Fruit fly (Drosophila melanogaster) whole organism, prepupa: Measurements from ENCODE around the gene CG31693.

ENCODE experiments used
- Blimp-1 ChIP-seq: fragments of 200-800 bp; sonication (Bioruptor generic); optimal IDR thresholded peaks from 3 replicates; lab custom pipeline; 2017; ENCODE audit warnings: missing biosample characterization, missing genetic modification characterization, mild to moderate bottlenecking, moderate library complexity, missing genetic modification reagents
- CG10631 ChIP-seq: fragments of 200-800 bp; sonication (Bioruptor generic); optimal IDR thresholded peaks from 2 replicates; lab custom pipeline; 2016; ENCODE audit warnings: missing biosample characterization, missing genetic modification characterization
- CG11294 ChIP-seq: fragments of 200-800 bp; sonication (Bioruptor generic); IDR thresholded peaks from 2 replicates; pipeline ENCODE4 v1.3.6; 2022; ENCODE audit warnings: missing biosample characterization, missing genetic modification characterization
- CG1621 ChIP-seq: fragments of 200-800 bp; sonication (Bioruptor generic); optimal IDR thresholded peaks from 3 replicates; lab custom pipeline; 2018; ENCODE audit warnings: missing biosample characterization, mild to moderate bottlenecking, missing genetic modification characterization
- CG31627 ChIP-seq: fragments of 200-800 bp; sonication (Bioruptor generic); optimal IDR thresholded peaks from 3 replicates; lab custom pipeline; 2016; ENCODE audit warnings: missing biosample characterization, missing genetic modification characterization
- CG34406 ChIP-seq: fragments of 200-800 bp; sonication (Bioruptor generic); optimal IDR thresholded peaks from 3 replicates; lab custom pipeline; 2016; ENCODE audit warnings: missing biosample characterization, missing genetic modification characterization
- CG3919 ChIP-seq: fragments of 200-800 bp; sonication (Bioruptor generic); optimal IDR thresholded peaks from 3 replicates; lab custom pipeline; 2016; ENCODE audit warnings: missing biosample characterization, missing genetic modification characterization
- CG6163 ChIP-seq: fragments of 200-800 bp; sonication (Bioruptor generic); IDR thresholded peaks from 3 replicates; pipeline ENCODE4 v1.3.6; 2022; ENCODE audit warnings: missing biosample characterization, missing genetic modification characterization
- CG6276 ChIP-seq: fragments of 200-800 bp; sonication (Bioruptor generic); optimal IDR thresholded peaks from 2 replicates; lab custom pipeline; 2017; ENCODE audit warnings: missing biosample characterization, mild to moderate bottlenecking, missing genetic modification characterization
- CG6792 ChIP-seq: fragments of 200-800 bp; sonication (Bioruptor generic); optimal IDR thresholded peaks from 3 replicates; lab custom pipeline; 2016; ENCODE audit warnings: missing biosample characterization, missing genetic modification characterization
- CG6808 ChIP-seq: fragments of 200-800 bp; sonication (Bioruptor generic); optimal IDR thresholded peaks from 3 replicates; lab custom pipeline; 2017; ENCODE audit warnings: missing biosample characterization, missing genetic modification characterization, mild to moderate bottlenecking, moderate library complexity, missing genetic modification reagents
- CG6854 ChIP-seq: fragments of 200-800 bp; sonication (Bioruptor generic); optimal IDR thresholded peaks from 2 replicates; lab custom pipeline; 2017; ENCODE audit warnings: missing biosample characterization, mild to moderate bottlenecking, missing genetic modification characterization
- CG7368 ChIP-seq: fragments of 200-800 bp; sonication (Bioruptor generic); optimal IDR thresholded peaks from 3 replicates; lab custom pipeline; 2016; ENCODE audit warnings: missing biosample characterization, missing genetic modification characterization
- CG8119 ChIP-seq: fragments of 200-800 bp; sonication (Bioruptor generic); IDR thresholded peaks from 3 replicates; pipeline ENCODE4 v1.3.6; 2022; ENCODE audit warnings: missing biosample characterization, missing genetic modification characterization
- CG9139 ChIP-seq: fragments of 200-800 bp; sonication (Bioruptor generic); optimal IDR thresholded peaks from 3 replicates; lab custom pipeline; 2017; ENCODE audit warnings: missing biosample characterization, mild to moderate bottlenecking, missing genetic modification characterization
- Eip78C ChIP-seq: fragments of 200-800 bp; sonication (Bioruptor generic); peaks from one replicate; lab custom pipeline; 2016; ENCODE audit warnings: missing biosample characterization, missing genetic modification characterization
- Ets96B ChIP-seq: fragments of 200-800 bp; optimal IDR thresholded peaks from 2 replicates; lab custom pipeline; 2019; ENCODE audit warnings: missing biosample characterization, mild to moderate bottlenecking, missing genetic modification characterization, moderate library complexity
- Hr38 ChIP-seq: sonication (Bioruptor generic); optimal IDR thresholded peaks from 2 replicates; lab custom pipeline; 2016; ENCODE audit warnings: missing biosample characterization, missing genetic modification characterization
- Hr39 ChIP-seq: fragments of 200-800 bp; sonication (Bioruptor generic); optimal IDR thresholded peaks from 2 replicates; lab custom pipeline; 2016; ENCODE audit warnings: missing biosample characterization, missing genetic modification characterization
- Hr4 ChIP-seq: fragments of 200-800 bp; sonication (Bioruptor generic); optimal IDR thresholded peaks from 3 replicates; lab custom pipeline; 2016; ENCODE audit warnings: missing biosample characterization, missing genetic modification characterization
- Smox ChIP-seq: fragments of 200-800 bp; sonication (Bioruptor generic); optimal IDR thresholded peaks from 3 replicates; lab custom pipeline; 2016; ENCODE audit warnings: missing biosample characterization, missing genetic modification characterization
- Sox102F ChIP-seq: fragments of 200-800 bp; sonication (Bioruptor generic); optimal IDR thresholded peaks from 2 replicates; lab custom pipeline; 2016; ENCODE audit warnings: missing biosample characterization, mild to moderate bottlenecking, missing genetic modification characterization
- Sox14 ChIP-seq: fragments of 200-800 bp; sonication (Bioruptor generic); optimal IDR thresholded peaks from 3 replicates; lab custom pipeline; 2016; ENCODE audit warnings: missing biosample characterization, missing genetic modification characterization
- Sox15 ChIP-seq: fragments of 200-800 bp; sonication (Bioruptor generic); optimal IDR thresholded peaks from 3 replicates; lab custom pipeline; 2016; ENCODE audit warnings: missing biosample characterization, missing genetic modification characterization
- achi ChIP-seq: fragments of 200-800 bp; sonication (Bioruptor generic); optimal IDR thresholded peaks from 3 replicates; lab custom pipeline; 2016; ENCODE audit warnings: missing biosample characterization, missing genetic modification characterization
- acj6 ChIP-seq: fragments of 200-800 bp; sonication (Bioruptor generic); optimal IDR thresholded peaks from 3 replicates; lab custom pipeline; 2016; ENCODE audit warnings: missing biosample characterization, missing genetic modification characterization
- eg ChIP-seq: fragments of 200-800 bp; sonication (Bioruptor generic); IDR thresholded peaks from 3 replicates; pipeline ENCODE4 v1.3.6; 2022; ENCODE audit warnings: missing biosample characterization, missing genetic modification characterization
- esn ChIP-seq: fragments of 200-800 bp; sonication (Bioruptor generic); optimal IDR thresholded peaks from 2 replicates; lab custom pipeline; 2016; ENCODE audit warnings: missing biosample characterization, mild to moderate bottlenecking, missing genetic modification characterization, moderate library complexity
- fd85E ChIP-seq: fragments of 200-800 bp; sonication (Bioruptor generic); optimal IDR thresholded peaks from 3 replicates; lab custom pipeline; 2016; ENCODE audit warnings: missing biosample characterization, missing genetic modification characterization
- fkh ChIP-seq: fragments of 200-800 bp; sonication (Bioruptor generic); optimal IDR thresholded peaks from 3 replicates; lab custom pipeline; 2017; ENCODE audit warnings: missing biosample characterization, mild to moderate bottlenecking, missing genetic modification characterization, moderate library complexity
- lz ChIP-seq: fragments of 200-800 bp; sonication (Bioruptor generic); optimal IDR thresholded peaks from 3 replicates; lab custom pipeline; 2016; ENCODE audit warnings: missing biosample characterization, missing genetic modification characterization
- pdm3 ChIP-seq: fragments of 200-800 bp; sonication (Bioruptor generic); optimal IDR thresholded peaks from 3 replicates; lab custom pipeline; 2016; ENCODE audit warnings: missing biosample characterization, missing genetic modification characterization
- salr ChIP-seq, 2 experiments: fragments of 200-800 bp; sonication (Bioruptor generic); optimal IDR thresholded peaks; 3 replicates each; lab custom pipeline; 2016 to 2018; ENCODE audit warnings: missing biosample characterization in 2 of 2, missing genetic modification characterization in 2 of 2, mild to moderate bottlenecking in 1 of 2
- ss ChIP-seq, 2 experiments: fragments of 200-800 bp; sonication (Bioruptor generic); optimal IDR thresholded peaks; 2 replicates in 1 of 2; 3 replicates in 1 of 2; lab custom pipeline; 2017 to 2018; ENCODE audit warnings: mild to moderate bottlenecking in 2 of 2, missing biosample characterization in 2 of 2, missing genetic modification characterization in 2 of 2, moderate library complexity in 1 of 2
- svp ChIP-seq: fragments of 200-800 bp; sonication (Bioruptor generic); peaks from one replicate; lab custom pipeline; 2016; ENCODE audit warnings: missing biosample characterization, missing genetic modification characterization
- vri ChIP-seq: fragments of 200-800 bp; sonication (Bioruptor generic); optimal IDR thresholded peaks from 3 replicates; lab custom pipeline; 2016; ENCODE audit warnings: missing biosample characterization, mild to moderate bottlenecking, missing genetic modification characterization

Gene CG31693

DNA sequence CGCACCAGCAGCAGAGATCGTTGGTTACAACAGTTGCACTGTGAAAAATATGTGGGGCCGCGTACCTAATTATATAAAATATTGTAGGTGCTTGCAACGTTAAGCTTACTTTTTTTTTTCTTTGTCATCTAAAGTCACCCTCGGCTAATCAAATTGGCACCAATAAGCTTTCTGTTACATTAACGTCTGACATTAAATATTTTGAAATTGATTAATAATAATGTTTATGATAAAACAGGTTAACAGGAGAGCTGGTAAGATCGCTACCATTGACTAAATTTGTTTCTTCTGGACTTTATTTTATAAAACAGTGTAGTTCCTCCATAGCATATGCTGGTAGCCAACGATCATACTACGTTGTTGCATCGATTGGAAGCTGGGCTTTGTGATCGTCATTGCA, 21.6 kb upstream of the CG31693 start (continued):
- TF ChIP-seq CG31627 (GFP tag; lab: Kevin White, UChicago) = peak; percentile 11
- peak; percentile 26 for TF ChIP-seq CG6792 (GFP tag; lab: Kevin White, UChicago)

DNA sequence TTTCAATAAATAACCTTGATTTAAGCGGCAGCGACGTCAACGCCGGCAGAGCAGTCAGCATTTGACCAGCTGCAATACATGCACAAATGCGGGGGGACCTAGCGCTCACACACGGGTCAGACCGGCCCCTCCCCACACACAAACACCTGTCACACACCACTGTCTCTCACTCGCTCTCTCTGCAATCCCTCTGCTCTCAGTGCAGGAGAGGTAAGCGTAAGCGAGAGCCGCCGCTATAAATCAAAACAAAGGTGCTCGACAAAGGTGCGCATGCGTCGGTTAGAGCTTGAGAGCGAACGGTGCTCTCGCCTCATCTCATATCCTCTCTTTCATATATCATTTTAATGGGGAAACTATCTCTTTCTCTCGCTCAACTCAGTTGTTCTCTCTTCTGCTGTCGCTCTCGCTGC, 3.9 kb downstream of the CG31693 start, which contains the start of gene tio:
Gene tio, plus strand, starts transcription at position 348 of the 410 bp plus-strand sequence.
- TF ChIP-seq esn (GFP tag; lab: Kevin White, UChicago) (peak; percentile 23), fd85E (GFP tag; lab: Kevin White, UChicago) (no peak), CG6808 (peak; percentile 13), CG7368 (GFP tag; lab: Kevin White, UChicago) (peak; percentile 25), Hr4 (GFP tag; lab: Kevin White, UChicago) (no peak), CG11294 (GFP tag; lab: Robert Waterston, UW) (no peak), CG1621 (tag; lab: Kevin White, UChicago) (no peak), Ets96B (tag; lab: Kevin White, UChicago) (no peak), CG8119 (GFP tag; lab: Robert Waterston, UW) (0 out of 3 replicates have a peak, but pooled peaks have one; percentile 15), svp (GFP tag; lab: Kevin White, UChicago) (peak; percentile 67), CG6792 (GFP tag; lab: Kevin White, UChicago) (no peak), eg (GFP tag; lab: Robert Waterston, UW) (peak; percentile 37; the same call in 1 of the 3 replicates), salr (GFP tag; optimal IDR thresholded peaks at IDR 0.05; lab: Kevin White, UChicago) (peak in 1 of 2 experiments; percentile 32), Blimp-1 (GFP tag; lab: Kevin White, UChicago) (peak; percentile 21), CG3919 (GFP tag; lab: Kevin White, UChicago) (no peak), Sox14 (GFP tag; lab: Kevin White, UChicago) (no peak), CG6163 (GFP tag; lab: Robert Waterston, UW) (peak; percentile 33; the same call in 2 of the 3 replicates), Eip78C (GFP tag; lab: Kevin White, UChicago) (peak; percentile 79), achi (GFP tag; lab: Kevin White, UChicago) (peak; percentile 38), Sox102F (GFP tag; lab: Kevin White, UChicago) (peak; percentile 34), ss (GFP tag; optimal IDR thresholded peaks at IDR 0.05; lab: Kevin White, UChicago) (peak in 1 of 2 experiments; percentile 11), CG34406 (no peak), Sox15 (GFP tag; lab: Kevin White, UChicago) (no peak), vri (peak; percentile 20), CG6854 (GFP tag; lab: Kevin White, UChicago) (no peak)

DNA sequence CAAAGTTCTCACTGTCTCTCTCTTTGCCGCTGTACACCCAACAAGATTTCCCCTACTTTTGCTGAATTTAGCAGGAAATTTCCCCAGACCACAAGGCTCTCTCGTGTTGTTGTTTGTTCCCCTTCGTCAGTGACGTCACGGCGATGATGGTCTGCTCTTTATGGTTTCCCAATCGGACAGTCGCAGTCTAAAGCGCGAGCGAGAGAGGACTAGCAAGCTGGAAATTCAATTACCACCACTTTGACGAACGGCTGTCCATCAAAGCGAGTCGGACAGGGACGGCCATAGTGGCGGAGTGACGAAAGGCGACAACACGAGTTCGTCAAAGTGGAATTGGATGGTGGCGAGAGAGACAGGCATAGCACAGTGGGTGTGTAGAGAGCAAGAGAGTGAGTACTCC, 9.4 kb downstream of the CG31693 start:
- TF ChIP-seq Hr38 (GFP tag; lab: Kevin White, UChicago) = no peak
- TF ChIP-seq acj6 (GFP tag; lab: Kevin White, UChicago) = no peak
- TF ChIP-seq Smox (GFP tag; lab: Kevin White, UChicago) = no peak
- peak; percentile 90 for TF ChIP-seq fkh
- TF ChIP-seq Sox15 (GFP tag; lab: Kevin White, UChicago) = no peak
- TF ChIP-seq CG10631 (GFP tag; lab: Kevin White, UChicago) = no peak
- peak; percentile 53 for TF ChIP-seq svp (GFP tag; lab: Kevin White, UChicago)
- no peak for TF ChIP-seq CG31627 (GFP tag; lab: Kevin White, UChicago)
- TF ChIP-seq Hr39 (GFP tag; lab: Kevin White, UChicago) = no peak
- no peak for TF ChIP-seq pdm3
- TF ChIP-seq CG6808 = no peak
- TF ChIP-seq CG6276 (GFP tag; lab: Kevin White, UChicago) = no peak
- no peak for TF ChIP-seq CG9139 (GFP tag; lab: Kevin White, UChicago)
- TF ChIP-seq CG7368 (GFP tag; lab: Kevin White, UChicago) = no peak
- peak; percentile 28 for TF ChIP-seq Sox14 (GFP tag; lab: Kevin White, UChicago)
- TF ChIP-seq CG8119 (GFP tag; lab: Robert Waterston, UW) = no peak

DNA sequence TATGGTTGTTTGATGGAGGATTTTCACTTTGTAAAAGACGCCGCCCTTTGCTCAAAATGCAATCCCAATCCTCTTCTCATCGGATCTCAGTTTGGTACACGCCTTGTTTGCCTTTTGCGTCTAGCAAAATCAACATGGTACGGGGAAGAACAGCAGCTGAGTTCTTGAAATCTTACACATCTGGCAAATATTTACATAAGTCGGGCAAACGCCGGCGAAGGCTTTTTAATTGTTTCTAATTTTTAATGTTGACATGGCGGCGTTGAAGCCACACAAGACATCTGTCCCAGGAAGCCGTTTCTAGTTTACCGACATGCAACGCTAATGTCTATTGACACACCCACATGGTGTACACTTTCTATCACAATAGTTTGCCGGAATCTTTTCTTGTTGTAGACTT, 21.9 kb downstream of the CG31693 start:
- TF ChIP-seq lz (GFP tag; lab: Kevin White, UChicago) (no peak), pdm3 (no peak), fkh (peak; percentile 64), svp (GFP tag; lab: Kevin White, UChicago) (no peak)
- TF ChIP-seq, all 60 proteins: peak for 1
